Worm (Caenorhabditis elegans) whole organism, young adult: ENCODE results near the gene nhr-197.

Experiments
- B0035.1 ChIP-seq: sonication (generic microtip); optimal IDR thresholded peaks from 2 replicates; lab custom pipeline; 2016; ENCODE audit warnings: missing genetic modification characterization, mild to moderate bottlenecking, missing compliant biosample characterization, missing genotype, missing genetic modification reagents
- B0261.1 ChIP-seq: sonication (generic microtip); optimal IDR thresholded peaks from 2 replicates; lab custom pipeline; 2016; ENCODE audit warnings: mild to moderate bottlenecking, missing genetic modification characterization, moderate library complexity, missing compliant biosample characterization
- C06A6.2 ChIP-seq: fragments of 200-800 bp; sonication (Bioruptor generic); conservative IDR thresholded peaks from 2 replicates; pipeline ENCODE4 v1.3.6; 2022; ENCODE audit warnings: missing genetic modification characterization, missing compliant biosample characterization
- F10E7.11 ChIP-seq: sonication (generic microtip); optimal IDR thresholded peaks from 2 replicates; lab custom pipeline; 2017; ENCODE audit warnings: mild to moderate bottlenecking, missing genetic modification characterization, moderate library complexity, missing compliant biosample characterization
- F39B2.1 ChIP-seq: fragments of 200-800 bp; sonication (Bioruptor generic); IDR thresholded peaks from 2 replicates; pipeline ENCODE4 v1.3.6; 2022; ENCODE audit warnings: missing genetic modification reagents, missing genetic modification characterization, missing compliant biosample characterization
- F55B11.4 ChIP-seq: sonication (generic microtip); optimal IDR thresholded peaks from 2 replicates; lab custom pipeline; 2016; ENCODE audit warnings: missing compliant biosample characterization, missing genetic modification characterization, borderline replicate concordance; ENCODE audit not compliant: insufficient read depth
- T26A5.8 ChIP-seq: sonication (generic microtip); optimal IDR thresholded peaks from 2 replicates; lab custom pipeline; 2016; ENCODE audit warnings: missing genetic modification characterization, missing compliant biosample characterization
- Y95B8A.8 ChIP-seq: fragments of 200-800 bp; sonication (Bioruptor generic); IDR thresholded peaks from 2 replicates; pipeline ENCODE4 v1.3.6; 2022; ENCODE audit warnings: missing genetic modification reagents, missing genetic modification characterization, missing compliant biosample characterization
- ZK185.1 ChIP-seq: sonication (generic microtip); optimal IDR thresholded peaks from 2 replicates; lab custom pipeline; 2016; ENCODE audit warnings: mild to moderate bottlenecking, missing genetic modification characterization, missing compliant biosample characterization; ENCODE audit not compliant: poor library complexity, severe bottlenecking
- aptf-3 ChIP-seq: fragments of 200-800 bp; sonication (Bioruptor generic); IDR thresholded peaks from 2 replicates; pipeline ENCODE4 v1.3.6; 2022; ENCODE audit warnings: missing genetic modification characterization, missing compliant biosample characterization
- athp-1 ChIP-seq: sonication (generic microtip); optimal IDR thresholded peaks from 2 replicates; lab custom pipeline; 2017; ENCODE audit warnings: mild to moderate bottlenecking, missing genetic modification characterization, missing compliant biosample characterization
- attf-3 ChIP-seq: fragments of 200-800 bp; sonication (Bioruptor generic); conservative IDR thresholded peaks from 2 replicates; pipeline ENCODE4 v1.3.6; 2022; ENCODE audit warnings: missing genetic modification reagents, missing genetic modification characterization, missing compliant biosample characterization
- bed-2 ChIP-seq: fragments of 200-800 bp; sonication (Bioruptor generic); IDR thresholded peaks from 2 replicates; pipeline ENCODE4 v1.3.6; 2022; ENCODE audit warnings: missing genetic modification reagents, missing genetic modification characterization, missing compliant biosample characterization
- cebp-1 ChIP-seq, 2 experiments: fragments of 200-800 bp in 1 of 2; sonication (Bioruptor generic) in 1 of 2; sonication (generic microtip) in 1 of 2; IDR thresholded peaks in 1 of 2; optimal IDR thresholded peaks in 1 of 2; 2 replicates each; pipeline versions ENCODE4 v1.3.6 to Lab custom; 2017 to 2022; ENCODE audit warnings: missing compliant biosample characterization in 2 of 2, missing genetic modification characterization in 2 of 2, mild to moderate bottlenecking in 1 of 2, missing genetic modification reagents in 1 of 2, moderate library complexity in 1 of 2
- die-1 ChIP-seq: sonication (generic microtip); optimal IDR thresholded peaks from 2 replicates; lab custom pipeline; 2016; ENCODE audit warnings: missing genotype, mild to moderate bottlenecking, missing genetic modification characterization, missing compliant biosample characterization
- egrh-3 ChIP-seq: fragments of 200-800 bp; sonication (Bioruptor generic); IDR thresholded peaks from 2 replicates; pipeline ENCODE4 v1.3.6; 2022; ENCODE audit warnings: missing genetic modification reagents, missing genetic modification characterization, missing compliant biosample characterization
- gei-17 ChIP-seq: fragments of 200-800 bp; sonication (Bioruptor generic); optimal IDR thresholded peaks from 2 replicates; lab custom pipeline; 2018; ENCODE audit warnings: mild to moderate bottlenecking, missing genetic modification characterization, missing compliant biosample characterization
- hlh-12 ChIP-seq: sonication (generic microtip); optimal IDR thresholded peaks from 2 replicates; lab custom pipeline; 2016; ENCODE audit warnings: missing genetic modification characterization, missing compliant biosample characterization
- let-607 ChIP-seq, 2 experiments: fragments of 200-800 bp in 1 of 2; sonication (Bioruptor generic) in 1 of 2; sonication (generic microtip) in 1 of 2; optimal IDR thresholded peaks; 2 replicates each; lab custom pipeline; 2016 to 2018; ENCODE audit warnings: mild to moderate bottlenecking in 2 of 2, missing compliant biosample characterization in 2 of 2, missing genetic modification characterization in 2 of 2, moderate library complexity in 2 of 2, missing genotype in 1 of 2
- lin-35 ChIP-seq, 3 experiments: fragments of 150-350 bp in 2 of 3; sonication (generic microtip) in 1 of 3; optimal IDR thresholded peaks; 2 replicates each; lab custom pipeline; 2014 to 2018; ENCODE audit warnings: missing biosample characterization in 3 of 3, missing genetic modification characterization in 3 of 3, missing genetic modification reagents in 3 of 3
- lsl-1 ChIP-seq: fragments of 200-800 bp; sonication (Bioruptor generic); optimal IDR thresholded peaks from 2 replicates; lab custom pipeline; 2018; ENCODE audit warnings: mild to moderate bottlenecking, missing genetic modification characterization, moderate library complexity, missing compliant biosample characterization
- madf-10 ChIP-seq: sonication (generic microtip); optimal IDR thresholded peaks from 2 replicates; lab custom pipeline; 2016; ENCODE audit warnings: mild to moderate bottlenecking, missing genetic modification characterization, missing compliant biosample characterization
- nfya-1 ChIP-seq: sonication (generic microtip); optimal IDR thresholded peaks from 2 replicates; lab custom pipeline; 2017; ENCODE audit warnings: antibody characterized with exemption, missing compliant biosample characterization, missing genetic modification characterization, borderline replicate concordance; ENCODE audit not compliant: insufficient read depth
- nhr-120 ChIP-seq: fragments of 200-800 bp; sonication (Bioruptor generic); IDR thresholded peaks from 2 replicates; pipeline ENCODE4 v1.3.6; 2022; ENCODE audit warnings: missing genetic modification characterization, missing compliant biosample characterization
- rec-8 ChIP-seq, 2 experiments: sonication (generic microtip); optimal IDR thresholded peaks; 2 replicates each; lab custom pipeline; 2016; ENCODE audit warnings: mild to moderate bottlenecking in 2 of 2, missing genetic modification characterization in 2 of 2, missing genetic modification reagents in 2 of 2, missing genotype in 2 of 2, missing biosample characterization in 1 of 2, missing compliant biosample characterization in 1 of 2, moderate library complexity in 1 of 2
- sdz-38 ChIP-seq: sonication (generic microtip); optimal IDR thresholded peaks from 2 replicates; lab custom pipeline; 2016; ENCODE audit warnings: missing genotype, missing genetic modification characterization, missing compliant biosample characterization
- sea-2 ChIP-seq: fragments of 200-800 bp; sonication (Bioruptor generic); IDR thresholded peaks from 2 replicates; pipeline ENCODE4 v1.3.6; 2022; ENCODE audit warnings: missing genetic modification characterization, missing compliant biosample characterization
- snpc-3.4 ChIP-seq: sonication (generic microtip); optimal IDR thresholded peaks from 2 replicates; lab custom pipeline; 2017; ENCODE audit warnings: missing genetic modification characterization, mild to moderate bottlenecking, missing compliant biosample characterization, antibody characterized with exemption, moderate library complexity, missing genotype, missing genetic modification reagents
- somi-1 ChIP-seq: fragments of 200-800 bp; sonication (Bioruptor generic); optimal IDR thresholded peaks from 2 replicates; lab custom pipeline; 2018; ENCODE audit warnings: mild to moderate bottlenecking, missing genetic modification characterization, missing compliant biosample characterization
- tbx-9 ChIP-seq: sonication (generic microtip); optimal IDR thresholded peaks from 2 replicates; lab custom pipeline; 2016; ENCODE audit warnings: borderline replicate concordance, missing genetic modification characterization, inconsistent platforms, missing compliant biosample characterization
- tlf-1 ChIP-seq: fragments of 200-800 bp; sonication (Bioruptor generic); optimal IDR thresholded peaks from 2 replicates; lab custom pipeline; 2018; ENCODE audit warnings: mild to moderate bottlenecking, missing genetic modification characterization, missing compliant biosample characterization
- ztf-28 ChIP-seq: fragments of 200-800 bp; sonication (Bioruptor generic); IDR thresholded peaks from 2 replicates; pipeline ENCODE4 v1.3.6; 2022; ENCODE audit warnings: missing genetic modification reagents, missing genetic modification characterization, missing compliant biosample characterization
- ztf-6 ChIP-seq: fragments of 200-800 bp; sonication (Bioruptor generic); IDR thresholded peaks from 2 replicates; pipeline ENCODE4 v1.3.6; 2022; ENCODE audit warnings: missing genetic modification reagents, missing genetic modification characterization, missing compliant biosample characterization

The nhr-197 gene

DNA sequence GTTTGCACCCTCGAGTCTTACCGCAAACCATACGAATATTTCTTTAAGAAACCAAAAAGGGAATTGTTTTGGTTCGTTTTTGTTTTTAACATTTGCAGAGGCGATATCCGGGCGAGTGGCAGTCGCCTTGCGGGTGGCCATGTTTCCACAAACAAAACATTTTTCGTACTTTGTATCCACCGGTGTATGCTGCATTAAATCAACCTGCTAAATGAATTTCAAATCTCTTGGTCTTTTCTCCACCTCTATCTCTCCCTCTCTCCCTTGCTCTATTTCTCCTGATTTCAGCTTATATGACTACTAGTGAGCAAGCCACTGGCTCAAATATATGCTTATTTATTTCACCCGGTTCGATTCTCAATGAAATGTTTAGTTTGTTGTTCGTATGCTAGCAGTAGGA is 10.5 kb upstream of the nhr-197 start, which contains the start of gene nhr-52:
Gene nhr-52, plus strand, starts transcription at position 301 of the 400 bp plus-strand sequence.
- TF ChIP-seq ZK185.1: no peak
- no peak for TF ChIP-seq ztf-28 (GFP tag; lab: Robert Waterston, UW)
- TF ChIP-seq T26A5.8 (tag; lab: Kevin White, UChicago): no peak
- TF ChIP-seq sea-2 (GFP tag; lab: Robert Waterston, UW): no peak
- no peak for TF ChIP-seq ztf-6 (GFP tag; lab: Robert Waterston, UW)
- no peak for TF ChIP-seq egrh-3 (GFP tag; lab: Robert Waterston, UW)
- TF ChIP-seq die-1 (tag; lab: Kevin White, UChicago): no peak
- TF ChIP-seq B0261.1 (tag; lab: Kevin White, UChicago): no peak
- TF ChIP-seq Y95B8A.8 (GFP tag; lab: Robert Waterston, UW): no peak

DNA sequence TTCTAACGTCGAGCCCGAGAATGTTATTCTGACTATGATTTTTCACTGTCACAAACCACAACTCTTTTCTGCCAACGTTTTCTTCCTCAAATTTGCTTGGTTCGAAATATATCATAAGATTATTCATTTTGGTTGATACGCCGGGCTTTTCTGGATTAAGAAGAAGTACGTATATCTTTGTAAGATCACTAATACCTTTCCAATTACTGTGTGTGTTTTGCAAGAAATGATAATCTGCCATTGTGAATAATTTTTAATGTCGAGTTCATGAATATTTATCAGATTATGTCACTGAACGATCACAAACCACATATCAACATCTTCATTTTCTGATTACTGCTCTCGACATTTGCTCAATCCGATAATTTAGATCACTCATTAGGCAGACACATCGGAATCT is 2.2 kb upstream of the nhr-197 start, which contains the start of gene nhr-196:
Gene nhr-196, plus strand, starts transcription at position 118 of the 400 bp plus-strand sequence.
- no peak for TF ChIP-seq F39B2.1 (GFP tag; lab: Robert Waterston, UW)
- no peak for TF ChIP-seq sdz-38
- no peak for TF ChIP-seq lin-35 (GFP tag; optimal IDR thresholded peaks at IDR 0.05; lab: Kevin White, UChicago)
- no peak for TF ChIP-seq attf-3 (GFP tag; lab: Robert Waterston, UW)
- TF ChIP-seq B0035.1 (tag; lab: Kevin White, UChicago): no peak
- no peak for TF ChIP-seq snpc-3.4 (tag; lab: Kevin White, UChicago)
- TF ChIP-seq lsl-1 (GFP tag; lab: Kevin White, UChicago): no peak
- no peak for TF ChIP-seq tbx-9 (tag; lab: Kevin White, UChicago)
- TF ChIP-seq C06A6.2 (GFP tag; lab: Robert Waterston, UW): no peak
- no peak for TF ChIP-seq Y95B8A.8 (GFP tag; lab: Robert Waterston, UW)
- no peak for TF ChIP-seq tlf-1 (GFP tag; lab: Kevin White, UChicago)
- TF ChIP-seq ztf-28 (GFP tag; lab: Robert Waterston, UW): no peak
- no peak for TF ChIP-seq hlh-12 (tag; lab: Kevin White, UChicago)

DNA sequence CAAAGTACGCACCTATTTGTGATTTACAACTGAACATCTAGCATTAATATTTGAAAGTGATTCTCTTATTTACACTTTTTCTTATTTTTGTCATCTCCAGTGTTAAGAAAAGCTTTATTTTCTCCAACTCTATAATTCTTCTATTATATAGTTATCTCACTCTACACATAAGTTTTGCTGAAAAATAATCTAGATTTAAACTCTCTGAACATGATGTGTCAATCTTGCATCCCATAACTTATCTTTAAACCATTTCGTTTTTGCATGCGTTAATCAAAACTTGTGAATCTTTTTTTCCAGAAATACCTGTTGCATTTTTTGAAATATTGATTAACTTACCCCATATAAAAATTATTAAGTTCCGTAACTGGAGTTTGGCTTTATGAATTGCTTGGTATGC is 2.2 kb downstream of the nhr-197 start, which contains the start of gene nhr-268:
Gene nhr-268, plus strand, starts transcription at position 301 of the 400 bp plus-strand sequence.
- no peak for TF ChIP-seq bed-2 (GFP tag; lab: Robert Waterston, UW)
- TF ChIP-seq hlh-12 (tag; lab: Kevin White, UChicago): no peak
- TF ChIP-seq somi-1: no peak

DNA sequence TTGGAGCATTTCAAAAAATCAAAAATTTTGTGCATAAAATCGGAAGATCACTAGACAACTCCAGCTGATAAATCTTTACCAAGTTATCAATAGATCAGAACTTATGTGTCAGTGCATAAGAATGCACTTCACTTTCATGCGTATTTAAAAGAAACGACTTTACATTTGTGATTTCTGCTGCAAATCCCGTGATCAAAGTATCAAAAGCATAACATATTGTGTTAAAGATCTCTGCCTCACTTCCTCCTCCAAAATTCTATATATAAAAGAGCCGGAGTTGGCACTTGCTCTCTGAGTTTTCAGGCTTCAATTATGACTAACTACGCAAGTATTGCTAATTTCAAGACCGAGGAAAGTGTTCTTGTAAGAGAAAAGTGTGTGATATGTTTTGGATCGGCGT is 5.9 kb downstream of the nhr-197 start, which contains the start of gene nhr-198:
Gene nhr-198, plus strand, starts transcription at position 313 of the 400 bp plus-strand sequence.
- TF ChIP-seq nhr-120 (GFP tag; lab: Robert Waterston, UW): no peak
- no peak for TF ChIP-seq F55B11.4 (tag; lab: Kevin White, UChicago)
- no peak for TF ChIP-seq cebp-1 (GFP tag; IDR thresholded peaks at IDR 0.05; lab: Robert Waterston, UW)
- TF ChIP-seq cebp-1 (tag; optimal IDR thresholded peaks at IDR 0.05; lab: Kevin White, UChicago): no peak
- no peak for TF ChIP-seq aptf-3 (GFP tag; lab: Robert Waterston, UW)
- no peak for TF ChIP-seq gei-17 (GFP tag; lab: Kevin White, UChicago)
- TF ChIP-seq F10E7.11: no peak
- TF ChIP-seq let-607 (tag; optimal IDR thresholded peaks at IDR 0.05; lab: Kevin White, UChicago): no peak
- TF ChIP-seq madf-10 (tag; lab: Kevin White, UChicago): no peak
- TF ChIP-seq rec-8 (tag; optimal IDR thresholded peaks at IDR 0.05; lab: Kevin White, UChicago): no peak
- TF ChIP-seq athp-1 (tag; lab: Kevin White, UChicago): no peak
- no peak for TF ChIP-seq nfya-1
